Worm (Caenorhabditis elegans): Measurements from ENCODE around the gene nipa-1.

The nipa-1 gene

ce11 chrIII:3136325-3137001, 9.5 kb upstream of the nipa-1 start:
- TF ChIP-seq nhr-129 (tag; optimal IDR thresholded peaks at IDR 0.05) = no peak
- TF ChIP-seq lin-13 (GFP tag; optimal IDR thresholded peaks at IDR 0.05) = no peak
- no peak for TF ChIP-seq sma-9 (GFP tag; optimal IDR thresholded peaks at IDR 0.05)
- TF ChIP-seq sma-9 (tag; optimal IDR thresholded peaks at IDR 0.05) = no peak
- TF ChIP-seq mdl-1 (tag; optimal IDR thresholded peaks at IDR 0.05) = no peak
- TF ChIP-seq skn-1 (tag; optimal IDR thresholded peaks at IDR 0.05) = no peak
- TF ChIP-seq unc-62 (GFP tag; optimal IDR thresholded peaks at IDR 0.05) = no peak
- TF ChIP-seq elt-1 (tag; optimal IDR thresholded peaks at IDR 0.05) = no peak
- TF ChIP-seq blmp-1 (tag; optimal IDR thresholded peaks at IDR 0.05; ENCODE audit: insufficient read depth) = no peak
- TF ChIP-seq nhr-23 (tag; optimal IDR thresholded peaks at IDR 0.05) = no peak
- no peak for TF ChIP-seq nhr-77 (tag; optimal IDR thresholded peaks at IDR 0.05)
- TF ChIP-seq unc-39 (tag; optimal IDR thresholded peaks at IDR 0.05) = no peak
- TF ChIP-seq Y55F3AM.14 (GFP tag; optimal IDR thresholded peaks at IDR 0.05) = no peak
- no peak for TF ChIP-seq lin-39 (tag; optimal IDR thresholded peaks at IDR 0.05)
- no peak for TF ChIP-seq ztf-1 (GFP tag; conservative IDR thresholded peaks at IDR 0.05)
- TF ChIP-seq lin-11 (tag; optimal IDR thresholded peaks at IDR 0.05) = no peak
- no peak for TF ChIP-seq nhr-11 (tag; optimal IDR thresholded peaks at IDR 0.05)

- TF ChIP-seq nhr-11 (tag; optimal IDR thresholded peaks at IDR 0.05) (no peak), nhr-23 (tag; optimal IDR thresholded peaks at IDR 0.05) (no peak), dmd-4 (tag; optimal IDR thresholded peaks at IDR 0.05) (no peak), ceh-82 (tag; optimal IDR thresholded peaks at IDR 0.05) (no peak), Y55F3AM.14 (GFP tag; optimal IDR thresholded peaks at IDR 0.05) (no peak), C34F6.9 (tag; optimal IDR thresholded peaks at IDR 0.05) (no peak), nhr-10 (tag; optimal IDR thresholded peaks at IDR 0.05) (no peak), blmp-1 (tag; optimal IDR thresholded peaks at IDR 0.05; ENCODE audit: insufficient read depth) (no peak)
Measured at ce11 chrIII:3129036-3129435, 2.1 kb upstream of the nipa-1 start, which contains the start of gene Y53G8B.1. Gene Y53G8B.1, plus strand, starts transcription at chrIII:3129277.

ce11 chrIII:3127613-3128012, 689 bp upstream of the nipa-1 start:
- TF ChIP-seq crh-2 (tag; optimal IDR thresholded peaks at IDR 0.05) (peak; percentile 59), C34F6.9 (tag; optimal IDR thresholded peaks at IDR 0.05) (peak; percentile 50), nhr-10 (tag; optimal IDR thresholded peaks at IDR 0.05) (no peak), lsy-2 (tag; optimal IDR thresholded peaks at IDR 0.05) (peak in 1 of 2 experiments; percentile 45), nhr-25 (tag; optimal IDR thresholded peaks at IDR 0.05) (peak; percentile 27), sma-9 (GFP tag; optimal IDR thresholded peaks at IDR 0.05) (no peak), sma-9 (tag; optimal IDR thresholded peaks at IDR 0.05) (no peak), mab-5 (tag; optimal IDR thresholded peaks at IDR 0.05) (no peak), Y55F3AM.14 (GFP tag; optimal IDR thresholded peaks at IDR 0.05) (no peak), fos-1 (tag; optimal IDR thresholded peaks at IDR 0.05) (peak; percentile 58), unc-55 (GFP tag; optimal IDR thresholded peaks at IDR 0.05) (peak; percentile 35), sma-3 (GFP tag; optimal IDR thresholded peaks at IDR 0.05) (no peak)

DNA sequence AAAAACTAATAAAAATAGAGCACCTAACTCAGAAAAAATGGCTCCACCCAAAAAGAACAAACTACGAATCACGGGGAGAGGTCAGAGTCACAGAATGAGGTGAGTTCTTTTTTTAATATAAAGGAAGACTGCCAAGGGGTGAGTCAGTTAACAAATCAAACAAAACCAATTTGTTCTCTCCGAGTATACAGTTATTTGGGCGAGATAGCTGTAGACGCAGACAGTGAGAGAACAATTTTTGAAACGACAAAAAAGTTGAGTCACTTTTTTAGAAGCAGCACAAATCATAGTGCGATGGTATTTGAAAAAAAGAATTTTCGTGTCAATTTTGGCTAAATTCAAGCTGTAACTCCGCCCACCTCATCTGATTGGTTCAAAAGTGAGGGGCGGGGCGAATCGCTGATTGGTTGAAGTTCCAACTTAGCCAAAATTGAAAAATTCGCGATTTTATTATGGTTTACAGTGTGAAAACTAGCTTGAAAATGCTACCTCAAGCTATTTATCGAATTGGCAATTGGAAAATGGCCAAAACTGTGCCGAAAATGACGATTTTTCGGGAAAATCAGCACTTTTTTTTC, 2.6 kb downstream of the nipa-1 start:
- TF ChIP-seq fos-1 (tag; optimal IDR thresholded peaks at IDR 0.05) = peak; percentile 17
- TF ChIP-seq lin-39 (tag; optimal IDR thresholded peaks at IDR 0.05) = no peak
- no peak for TF ChIP-seq nhr-11 (tag; optimal IDR thresholded peaks at IDR 0.05)
- no peak for TF ChIP-seq lin-11 (tag; optimal IDR thresholded peaks at IDR 0.05)
- no peak for TF ChIP-seq nhr-237 (tag; optimal IDR thresholded peaks at IDR 0.05)
- TF ChIP-seq zag-1 (tag; optimal IDR thresholded peaks at IDR 0.05) = no peak

- no peak for TF ChIP-seq blmp-1 (tag; optimal IDR thresholded peaks at IDR 0.05; ENCODE audit: insufficient read depth)
- no peak for TF ChIP-seq mdl-1 (tag; optimal IDR thresholded peaks at IDR 0.05)
- TF ChIP-seq elt-3 (tag; optimal IDR thresholded peaks at IDR 0.05) = no peak
- TF ChIP-seq fos-1 (tag; optimal IDR thresholded peaks at IDR 0.05) = peak; percentile 69
- TF ChIP-seq nhr-11 (tag; optimal IDR thresholded peaks at IDR 0.05) = no peak
- peak; percentile 26 for TF ChIP-seq sma-9 (GFP tag; optimal IDR thresholded peaks at IDR 0.05)
- TF ChIP-seq sma-9 (tag; optimal IDR thresholded peaks at IDR 0.05) = no peak
- TF ChIP-seq unc-62 (GFP tag; optimal IDR thresholded peaks at IDR 0.05) = no peak
- no peak for TF ChIP-seq mab-5 (tag; optimal IDR thresholded peaks at IDR 0.05)
- TF ChIP-seq sma-3 (GFP tag; optimal IDR thresholded peaks at IDR 0.05) = no peak
- no peak for TF ChIP-seq elt-1 (tag; optimal IDR thresholded peaks at IDR 0.05)
- no peak for TF ChIP-seq peb-1 (tag; optimal IDR thresholded peaks at IDR 0.05)
- peak; percentile 52 for TF ChIP-seq crh-2 (tag; optimal IDR thresholded peaks at IDR 0.05)
- TF ChIP-seq alr-1 (tag; optimal IDR thresholded peaks at IDR 0.05) = no peak
- TF ChIP-seq ztf-1 (GFP tag; conservative IDR thresholded peaks at IDR 0.05) = no peak
Measured at ce11 chrIII:3119972-3120371, 7.0 kb downstream of the nipa-1 start.
